Fruit fly (Drosophila melanogaster) whole organism, embryonic: ENCODE data around the gene CG33299.

Source experiments
- Adf1 ChIP-seq: fragments of 200-800 bp; sonication (Bioruptor generic); IDR thresholded peaks from 2 replicates; pipeline ENCODE4 v1.3.6; 2022; ENCODE audit warnings: missing biosample characterization, missing genetic modification characterization
- Atf6 ChIP-seq: fragments of 200-800 bp; sonication (Bioruptor generic); IDR thresholded peaks from 2 replicates; pipeline ENCODE4 v1.3.6; 2022; ENCODE audit warnings: missing biosample characterization, missing genetic modification characterization
- B-H2 ChIP-seq: fragments of 200-800 bp; sonication (Bioruptor generic); optimal IDR thresholded peaks from 2 replicates; lab custom pipeline; 2018; ENCODE audit warnings: missing biosample characterization, mild to moderate bottlenecking, missing genetic modification characterization
- BEAF-32 ChIP-seq: fragments of 200-800 bp; sonication (Bioruptor generic); optimal IDR thresholded peaks from 3 replicates; lab custom pipeline; 2017; ENCODE audit warnings: missing biosample characterization, missing genetic modification characterization, mild to moderate bottlenecking, moderate library complexity, missing genetic modification reagents
- Bteb2 ChIP-seq: fragments of 200-800 bp; sonication (Bioruptor generic); optimal IDR thresholded peaks from 2 replicates; lab custom pipeline; 2016; ENCODE audit warnings: missing biosample characterization, missing genetic modification characterization
- C15 ChIP-seq: fragments of 200-800 bp; sonication (Bioruptor generic); IDR thresholded peaks from 3 replicates; pipeline ENCODE4 v1.3.6; 2022; ENCODE audit warnings: missing biosample characterization, missing genetic modification characterization
- CG10543 ChIP-seq: fragments of 200-800 bp; sonication (Bioruptor generic); optimal IDR thresholded peaks from 3 replicates; lab custom pipeline; 2017; ENCODE audit warnings: missing biosample characterization, mild to moderate bottlenecking, missing genetic modification characterization, moderate library complexity
- CG12071 ChIP-seq: fragments of 200-800 bp; sonication (Bioruptor generic); optimal IDR thresholded peaks from 3 replicates; lab custom pipeline; 2018; ENCODE audit warnings: missing biosample characterization, mild to moderate bottlenecking, missing genetic modification characterization
- CG13287 ChIP-seq: fragments of 200-800 bp; sonication (Bioruptor generic); IDR thresholded peaks from 2 replicates; pipeline ENCODE4 v1.3.6; 2022; ENCODE audit warnings: missing biosample characterization, missing genetic modification characterization; ENCODE audit not compliant: partially characterized antibody
- CG14710 ChIP-seq: fragments of 200-800 bp; sonication (Bioruptor generic); optimal IDR thresholded peaks from 3 replicates; lab custom pipeline; 2019; ENCODE audit warnings: missing biosample characterization, mild to moderate bottlenecking, missing genetic modification characterization, moderate library complexity
- CG18619 ChIP-seq: fragments of 200-800 bp; sonication (Bioruptor generic); optimal IDR thresholded peaks from 3 replicates; lab custom pipeline; 2017; ENCODE audit warnings: missing biosample characterization, mild to moderate bottlenecking, missing genetic modification characterization
- CG3065 ChIP-seq: fragments of 200-800 bp; sonication (Bioruptor generic); optimal IDR thresholded peaks from 2 replicates; lab custom pipeline; 2016; ENCODE audit warnings: missing biosample characterization, missing genetic modification characterization
- CG32772 ChIP-seq: fragments of 200-800 bp; sonication (Bioruptor generic); IDR thresholded peaks from 2 replicates; pipeline ENCODE4 v1.3.6; 2022; ENCODE audit warnings: missing biosample characterization, missing genetic modification characterization
- CG3281 ChIP-seq: fragments of 200-800 bp; sonication (Bioruptor generic); optimal IDR thresholded peaks from 3 replicates; lab custom pipeline; 2017; ENCODE audit warnings: missing biosample characterization, mild to moderate bottlenecking, missing genetic modification characterization
- CG6254 ChIP-seq: fragments of 200-800 bp; sonication (Bioruptor generic); optimal IDR thresholded peaks from 3 replicates; lab custom pipeline; 2017; ENCODE audit warnings: mild to moderate bottlenecking, missing biosample characterization, missing genetic modification reagents, missing genetic modification characterization
- CG6654 ChIP-seq: fragments of 200-800 bp; sonication (Bioruptor generic); optimal IDR thresholded peaks from 2 replicates; lab custom pipeline; 2017; ENCODE audit warnings: missing biosample characterization, mild to moderate bottlenecking, missing genetic modification characterization
- CG7839 ChIP-seq: fragments of 200-800 bp; sonication (Bioruptor generic); optimal IDR thresholded peaks from 3 replicates; lab custom pipeline; 2018; ENCODE audit warnings: missing biosample characterization, mild to moderate bottlenecking, missing genetic modification characterization, moderate library complexity
- CG9437 ChIP-seq: fragments of 200-800 bp; sonication (Bioruptor generic); optimal IDR thresholded peaks from 2 replicates; lab custom pipeline; 2018; ENCODE audit warnings: missing biosample characterization, mild to moderate bottlenecking, missing genetic modification characterization
- CHES-1-like ChIP-seq: fragments of 200-800 bp; sonication (Bioruptor generic); optimal IDR thresholded peaks from 2 replicates; lab custom pipeline; 2016; ENCODE audit warnings: missing biosample characterization, missing genetic modification characterization
- D ChIP-seq, 2 experiments: fragments of 200-800 bp in 1 of 2; fragments of >200 bp in 1 of 2; sonication (Bioruptor generic) in 1 of 2; optimal IDR thresholded peaks; 2 replicates in 1 of 2; 3 replicates in 1 of 2; lab custom pipeline; 2017; ENCODE audit warnings: mild to moderate bottlenecking in 1 of 2, missing biosample characterization in 1 of 2, missing genetic modification characterization in 1 of 2, missing genetic modification reagents in 1 of 2
- Deaf1 ChIP-seq: fragments of 200-800 bp; optimal IDR thresholded peaks from 3 replicates; lab custom pipeline; 2019; ENCODE audit warnings: missing biosample characterization, mild to moderate bottlenecking, missing genetic modification characterization, moderate library complexity
- Dp ChIP-seq: fragments of 200-800 bp; sonication (Bioruptor generic); optimal IDR thresholded peaks from 2 replicates; lab custom pipeline; 2018; ENCODE audit warnings: missing biosample characterization, mild to moderate bottlenecking, missing genetic modification characterization, moderate library complexity
- HLH4C ChIP-seq: fragments of 200-800 bp; sonication (Bioruptor generic); IDR thresholded peaks from 3 replicates; pipeline ENCODE4 v1.3.6; 2022; ENCODE audit warnings: missing biosample characterization, missing genetic modification characterization; ENCODE audit not compliant: partially characterized antibody
- Optix ChIP-seq: fragments of 200-800 bp; sonication (Bioruptor generic); IDR thresholded peaks from 3 replicates; pipeline ENCODE4 v1.3.6; 2022; ENCODE audit warnings: missing biosample characterization, missing genetic modification characterization
- Rx ChIP-seq: fragments of 200-800 bp; sonication (Bioruptor generic); IDR thresholded peaks from 2 replicates; pipeline ENCODE4 v1.3.6; 2022; ENCODE audit warnings: missing biosample characterization, missing genetic modification characterization
- amos ChIP-seq: fragments of 200-800 bp; sonication (Bioruptor generic); IDR thresholded peaks from 2 replicates; pipeline ENCODE4 v1.3.6; 2022; ENCODE audit warnings: missing biosample characterization, missing genetic modification characterization; ENCODE audit not compliant: partially characterized antibody
- aop ChIP-seq: fragments of 200-800 bp; sonication (Bioruptor generic); IDR thresholded peaks from 2 replicates; pipeline ENCODE4 v1.3.6; 2022; ENCODE audit warnings: missing biosample characterization, missing genetic modification characterization
- bigmax ChIP-seq: fragments of 200-800 bp; sonication (Bioruptor generic); optimal IDR thresholded peaks from 2 replicates; lab custom pipeline; 2018; ENCODE audit warnings: missing biosample characterization, mild to moderate bottlenecking, missing genetic modification characterization
- caup ChIP-seq: fragments of 200-800 bp; sonication (Bioruptor generic); optimal IDR thresholded peaks from 3 replicates; lab custom pipeline; 2017; ENCODE audit warnings: missing biosample characterization, mild to moderate bottlenecking, missing genetic modification characterization, moderate library complexity; ENCODE audit not compliant: severe bottlenecking
- crol ChIP-seq: fragments of 200-800 bp; sonication (Bioruptor generic); IDR thresholded peaks from 2 replicates; pipeline ENCODE4 v1.3.6; 2022; ENCODE audit warnings: missing biosample characterization, missing genetic modification characterization
- crp ChIP-seq, 2 experiments: fragments of 200-800 bp; sonication (Bioruptor generic); optimal IDR thresholded peaks; 2 replicates in 1 of 2; 3 replicates in 1 of 2; lab custom pipeline; 2017; ENCODE audit warnings: missing biosample characterization in 2 of 2, missing genetic modification characterization in 2 of 2, mild to moderate bottlenecking in 1 of 2, moderate library complexity in 1 of 2
- eve ChIP-seq, 2 experiments: fragments of >200 bp; optimal IDR thresholded peaks; 2 replicates each; lab custom pipeline; 2017; ENCODE audit warnings: missing biosample characterization in 2 of 2, missing genetic modification characterization in 2 of 2
- gt ChIP-seq: fragments of 200-800 bp; sonication (Bioruptor generic); IDR thresholded peaks from 2 replicates; pipeline ENCODE4 v1.3.6; 2022; ENCODE audit warnings: missing biosample characterization, missing genetic modification characterization
- kni ChIP-seq: fragments of 200-800 bp; sonication (Bioruptor generic); optimal IDR thresholded peaks from 3 replicates; lab custom pipeline; 2017; ENCODE audit warnings: mild to moderate bottlenecking, missing biosample characterization, missing genetic modification reagents, missing genetic modification characterization
- luna ChIP-seq: fragments of 200-800 bp; sonication (Bioruptor generic); optimal IDR thresholded peaks from 2 replicates; lab custom pipeline; 2016; ENCODE audit warnings: missing biosample characterization, missing genetic modification characterization
- nerfin-1 ChIP-seq: fragments of 200-800 bp; sonication (Bioruptor generic); optimal IDR thresholded peaks from 3 replicates; lab custom pipeline; 2019; ENCODE audit warnings: missing biosample characterization, mild to moderate bottlenecking, missing genetic modification characterization, moderate library complexity
- nmo ChIP-seq: fragments of 200-800 bp; sonication (Bioruptor generic); optimal IDR thresholded peaks from 2 replicates; lab custom pipeline; 2018; ENCODE audit warnings: missing biosample characterization, mild to moderate bottlenecking, missing genetic modification characterization, moderate library complexity
- onecut ChIP-seq: fragments of 200-800 bp; sonication (Bioruptor generic); IDR thresholded peaks from 2 replicates; pipeline ENCODE4 v1.3.6; 2022; ENCODE audit warnings: missing biosample characterization, missing genetic modification characterization
- ranshi ChIP-seq: fragments of 200-800 bp; sonication (Bioruptor generic); IDR thresholded peaks from 2 replicates; pipeline ENCODE4 v1.3.6; 2022; ENCODE audit warnings: missing biosample characterization, missing genetic modification characterization
- ro ChIP-seq: fragments of 200-800 bp; sonication (Bioruptor generic); IDR thresholded peaks from 2 replicates; pipeline ENCODE4 v1.3.6; 2022; ENCODE audit warnings: missing biosample characterization, missing genetic modification characterization
- row ChIP-seq: fragments of 200-800 bp; sonication (Bioruptor generic); IDR thresholded peaks from 3 replicates; pipeline ENCODE4 v1.3.6; 2022; ENCODE audit warnings: missing biosample characterization, missing genetic modification characterization
- so ChIP-seq: fragments of 200-800 bp; sonication (Bioruptor generic); IDR thresholded peaks from 3 replicates; pipeline ENCODE4 v1.3.6; 2022; ENCODE audit warnings: missing biosample characterization, missing genetic modification characterization
- sqz ChIP-seq: fragments of 200-800 bp; sonication (Bioruptor generic); optimal IDR thresholded peaks from 3 replicates; lab custom pipeline; 2018; ENCODE audit warnings: missing biosample characterization, mild to moderate bottlenecking, missing genetic modification characterization
- tap ChIP-seq: fragments of 200-800 bp; optimal IDR thresholded peaks from 3 replicates; lab custom pipeline; 2019; ENCODE audit warnings: missing biosample characterization, mild to moderate bottlenecking, missing genetic modification characterization, moderate library complexity
- toy ChIP-seq: fragments of 200-800 bp; sonication (Bioruptor generic); IDR thresholded peaks from 2 replicates; pipeline ENCODE4 v1.3.6; 2022; ENCODE audit warnings: missing biosample characterization, missing genetic modification characterization
- vfl ChIP-seq: fragments of 200-800 bp; sonication (Bioruptor generic); optimal IDR thresholded peaks from 2 replicates; lab custom pipeline; 2016; ENCODE audit warnings: missing biosample characterization, missing genetic modification characterization

CG33299 gene

dm6 chr2L:9698092-9698922 lies 41.9 kb downstream of the CG33299 start (continued):
- TF ChIP-seq vfl (no peak), crol (GFP tag; lab: Robert Waterston, UW) (no peak), CG32772 (GFP tag; lab: Robert Waterston, UW) (no peak), onecut (GFP tag; lab: Robert Waterston, UW) (no peak), CG3065 (no peak), so (GFP tag; lab: Robert Waterston, UW) (peak; percentile 56; the same call in 1 of the 3 replicates), crp (GFP tag; optimal IDR thresholded peaks at IDR 0.05; lab: Kevin White, UChicago) (peak; percentile 40 to 78), gt (GFP tag; lab: Robert Waterston, UW) (no peak), nmo (GFP tag; lab: Kevin White, UChicago) (no peak), BEAF-32 (GFP tag; lab: Kevin White, UChicago) (no peak), CG18619 (no peak), Bteb2 (GFP tag; lab: Kevin White, UChicago) (no peak), nerfin-1 (tag; lab: Kevin White, UChicago) (no peak), caup (GFP tag; lab: Kevin White, UChicago) (peak; percentile 22), ro (GFP tag; lab: Robert Waterston, UW) (no peak), tap (no peak), bigmax (GFP tag; lab: Kevin White, UChicago) (no peak), Adf1 (GFP tag; lab: Robert Waterston, UW) (no peak), B-H2 (no peak), CG10543 (GFP tag; lab: Kevin White, UChicago) (peak; percentile 32)
- TF ChIP-seq, all 482 proteins: peak for 43

DNA sequence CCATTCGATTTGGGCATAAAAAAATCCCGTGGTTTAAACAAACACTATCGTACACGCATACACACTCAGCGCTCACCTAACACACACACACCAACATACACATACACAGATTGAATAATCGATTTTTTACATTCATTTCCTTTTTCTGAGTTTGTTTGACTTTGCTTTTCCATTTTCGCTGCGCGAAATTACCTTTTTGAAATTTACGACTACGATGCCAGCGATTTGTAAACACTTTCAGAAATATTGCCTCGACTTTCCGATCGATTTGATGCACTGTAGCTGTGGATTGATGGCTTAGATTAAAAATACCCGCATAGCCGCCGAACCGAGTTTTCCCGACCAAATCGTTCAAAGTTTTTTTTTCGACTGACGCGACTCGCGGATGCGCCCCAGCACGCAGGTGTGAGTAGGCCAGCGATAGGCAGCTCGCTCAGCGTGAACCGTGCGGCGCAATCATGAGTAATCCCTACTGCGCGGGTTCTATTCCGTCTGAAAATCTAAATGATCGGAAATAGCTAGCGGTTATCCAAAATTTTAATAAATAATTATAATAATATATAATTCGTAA lies 42.6 kb downstream of the CG33299 start, which contains the start of gene Pka-C1:
Gene Pka-C1 (minus strand): TSS at position 375 of the 571 bp plus-strand sequence.
- TF ChIP-seq onecut (GFP tag; lab: Robert Waterston, UW), result peak; percentile 97
- no peak for TF ChIP-seq kni (GFP tag; lab: Kevin White, UChicago)
- peak; percentile 59; the same call in 2 of the 3 replicates for TF ChIP-seq row (GFP tag; lab: Robert Waterston, UW)
- peak; percentile 37 for TF ChIP-seq CG9437 (GFP tag; lab: Kevin White, UChicago)
- peak; percentile 59; the same call in 1 of the 2 replicates for TF ChIP-seq amos (GFP tag; lab: Robert Waterston, UW)
- TF ChIP-seq Atf6, result 0 out of 2 replicates have a peak, but pooled peaks have one; percentile 17
- peak; percentile 37 for TF ChIP-seq CG12071 (GFP tag; lab: Kevin White, UChicago)
- 0 out of 2 replicates have a peak, but pooled peaks have one; percentile 41 for TF ChIP-seq aop
- TF ChIP-seq CG7839, result peak; percentile 11
- TF ChIP-seq ranshi (GFP tag; lab: Robert Waterston, UW), result peak; percentile 57; the same call in 1 of the 2 replicates
- peak; percentile 18 for TF ChIP-seq CHES-1-like
- 0 out of 3 replicates have a peak, but pooled peaks have one; percentile 14 for TF ChIP-seq C15 (GFP tag; lab: Robert Waterston, UW)
- no peak for TF ChIP-seq luna
- peak; percentile 66 for TF ChIP-seq CG14710 (tag; lab: Kevin White, UChicago)
- peak; percentile 12 for TF ChIP-seq CG3281 (GFP tag; lab: Kevin White, UChicago)
- peak; percentile 18; the same call in 1 of the 3 replicates for TF ChIP-seq Optix (GFP tag; lab: Robert Waterston, UW)
- TF ChIP-seq Deaf1 (tag; lab: Kevin White, UChicago), result peak; percentile 59
- TF ChIP-seq HLH4C (GFP tag; lab: Robert Waterston, UW), result no peak
- no peak for TF ChIP-seq toy (GFP tag; lab: Robert Waterston, UW)
- TF ChIP-seq Dp, result peak; percentile 55
- no peak for TF ChIP-seq D (optimal IDR thresholded peaks at IDR 0.05; lab: Kevin White, UChicago)
- no peak for TF ChIP-seq D (GFP tag; optimal IDR thresholded peaks at IDR 0.05; lab: Kevin White, UChicago)
- TF ChIP-seq CG6254 (GFP tag; lab: Kevin White, UChicago), result peak; percentile 35
- TF ChIP-seq sqz (GFP tag; lab: Kevin White, UChicago), result peak; percentile 96
- TF ChIP-seq CG6654 (GFP tag; lab: Kevin White, UChicago), result no peak
- peak in 1 of 2 experiments; percentile 83 for TF ChIP-seq eve (GFP tag; optimal IDR thresholded peaks at IDR 0.05; lab: Kevin White, UChicago)
- TF ChIP-seq Rx (GFP tag; lab: Robert Waterston, UW), result peak; percentile 17; the same call in 1 of the 2 replicates
- TF ChIP-seq CG13287 (GFP tag; lab: Robert Waterston, UW), result peak; percentile 10; the same call in 1 of the 2 replicates
